Worm (Caenorhabditis elegans): ENCODE measurements around the gene T09A5.15.

The T09A5.15 gene

DNA sequence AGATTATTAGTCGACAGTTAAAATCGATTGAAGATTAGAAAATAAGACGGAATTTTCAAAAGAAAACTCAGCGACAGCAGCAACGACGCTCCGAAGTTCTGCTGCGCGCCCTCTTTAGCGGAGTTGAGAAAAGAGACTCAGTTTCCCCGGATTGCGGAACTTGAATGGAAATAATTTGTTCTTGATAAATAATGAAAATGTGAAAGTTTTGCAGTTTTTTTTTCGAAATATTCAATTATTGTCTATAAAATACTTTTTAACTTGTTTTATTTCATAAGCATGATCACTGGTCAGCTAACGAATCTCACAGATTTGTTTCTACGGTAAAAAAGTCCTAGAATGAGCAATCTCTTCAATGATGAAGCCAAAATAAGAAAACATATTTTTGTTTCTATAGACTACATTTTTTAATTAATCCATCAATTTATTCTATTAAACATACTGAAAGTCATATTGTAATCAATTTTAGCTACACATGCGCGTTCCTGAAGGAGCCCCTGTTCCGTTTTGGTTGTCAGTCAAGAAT lies at the start of gene T09A5.15, which contains the start of gene cec-3:
Gene T09A5.15, plus strand, starts transcription at position 476 of the 526 bp plus-strand sequence.
Gene cec-3, minus strand, starts transcription at position 116 of the 526 bp plus-strand sequence.
- TF ChIP-seq ceh-43 (GFP tag; optimal IDR thresholded peaks at IDR 0.05), result no peak
- no peak for TF ChIP-seq ceh-83 (GFP tag; optimal IDR thresholded peaks at IDR 0.05)
- no peak for TF ChIP-seq nhr-76 (tag; optimal IDR thresholded peaks at IDR 0.05)
- no peak for TF ChIP-seq blmp-1 (tag; optimal IDR thresholded peaks at IDR 0.05)
- TF ChIP-seq sem-2 (GFP tag; optimal IDR thresholded peaks at IDR 0.05), result no peak
- no peak for TF ChIP-seq lin-32 (GFP tag; optimal IDR thresholded peaks at IDR 0.05)
- TF ChIP-seq lin-13 (tag; optimal IDR thresholded peaks at IDR 0.05), result no peak
- peak; percentile 56 for TF ChIP-seq unc-120 (tag; optimal IDR thresholded peaks at IDR 0.05; ENCODE audit: poor library complexity, severe bottlenecking)
- TF ChIP-seq elt-1 (tag; optimal IDR thresholded peaks at IDR 0.05; ENCODE audit: borderline replicate concordance, insufficient read depth), result no peak
- TF ChIP-seq snpc-4 (tag; optimal IDR thresholded peaks at IDR 0.05), result no peak
- TF ChIP-seq sptf-1 (tag; optimal IDR thresholded peaks at IDR 0.05), result no peak
- no peak for TF ChIP-seq pha-4 (tag; optimal IDR thresholded peaks at IDR 0.05)
- TF ChIP-seq ces-1 (GFP tag; optimal IDR thresholded peaks at IDR 0.05), result peak; percentile 54
- TF ChIP-seq bed-3 (GFP tag; optimal IDR thresholded peaks at IDR 0.05), result no peak
- TF ChIP-seq flh-1 (GFP tag; optimal IDR thresholded peaks at IDR 0.05), result no peak
- no peak for TF ChIP-seq tbx-8 (GFP tag; optimal IDR thresholded peaks at IDR 0.05)
- TF ChIP-seq ztf-11 (tag; optimal IDR thresholded peaks at IDR 0.05), result no peak
- no peak for TF ChIP-seq cnd-1 (tag; optimal IDR thresholded peaks at IDR 0.05)
- peak; percentile 9 for TF ChIP-seq mep-1 (tag; optimal IDR thresholded peaks at IDR 0.05)
- TF ChIP-seq nhr-237 (tag; optimal IDR thresholded peaks at IDR 0.05), result peak; percentile 65
- no peak for TF ChIP-seq nhr-12 (tag; optimal IDR thresholded peaks at IDR 0.05)
- TF ChIP-seq unc-62 (GFP tag; optimal IDR thresholded peaks at IDR 0.05), result no peak
- no peak for TF ChIP-seq nhr-2 (tag; optimal IDR thresholded peaks at IDR 0.05)
- TF ChIP-seq ceh-39 (tag; optimal IDR thresholded peaks at IDR 0.05), result no peak
- TF ChIP-seq zip-8 (tag; optimal IDR thresholded peaks at IDR 0.05), result no peak
- TF ChIP-seq ham-2 (GFP tag; optimal IDR thresholded peaks at IDR 0.05), result no peak
- TF ChIP-seq M03D4.4 (tag; optimal IDR thresholded peaks at IDR 0.05), result no peak
- TF ChIP-seq hlh-1 (tag; optimal IDR thresholded peaks at IDR 0.05), result no peak
- peak; percentile 24 for TF ChIP-seq lsy-2 (tag; optimal IDR thresholded peaks at IDR 0.05)
- TF ChIP-seq unc-39 (tag; optimal IDR thresholded peaks at IDR 0.05), result no peak
- no peak for TF ChIP-seq mls-2 (tag; optimal IDR thresholded peaks at IDR 0.05)
- peak; percentile 28 for TF ChIP-seq mab-5 (tag; optimal IDR thresholded peaks at IDR 0.05)
- no peak for TF ChIP-seq elt-3 (tag; optimal IDR thresholded peaks at IDR 0.05)

DNA sequence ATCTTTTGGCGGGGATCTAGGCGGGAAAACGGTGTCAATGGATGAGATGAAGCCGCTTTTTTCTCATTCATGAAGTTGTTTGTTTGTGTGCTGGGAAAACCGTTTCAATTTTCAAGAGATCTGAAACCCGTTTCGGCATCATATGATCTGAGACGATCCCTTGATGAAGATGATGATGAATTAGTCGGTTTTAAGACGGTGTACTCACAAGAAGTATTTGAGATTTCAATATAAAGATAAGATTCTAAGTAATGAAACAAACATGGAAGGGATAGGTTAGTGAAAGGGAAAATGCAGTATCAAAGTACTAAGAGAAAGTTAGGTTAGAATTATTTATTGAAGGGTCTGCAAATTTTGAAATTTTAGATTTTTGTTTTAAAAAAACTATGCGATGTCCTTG lies 49.6 kb upstream of the T09A5.15 start:
- TF ChIP-seq nhr-237 (tag; optimal IDR thresholded peaks at IDR 0.05), result no peak
- TF ChIP-seq ztf-11 (tag; optimal IDR thresholded peaks at IDR 0.05), result no peak

ce11 chrII:7808950-7809349 lies 48.8 kb upstream of the T09A5.15 start:
- TF ChIP-seq M03D4.4 (tag; optimal IDR thresholded peaks at IDR 0.05) (no peak), sptf-1 (tag; optimal IDR thresholded peaks at IDR 0.05) (no peak), ceh-83 (GFP tag; optimal IDR thresholded peaks at IDR 0.05) (no peak), unc-62 (GFP tag; optimal IDR thresholded peaks at IDR 0.05) (no peak), cnd-1 (tag; optimal IDR thresholded peaks at IDR 0.05) (no peak), tbx-8 (GFP tag; optimal IDR thresholded peaks at IDR 0.05) (no peak), sem-2 (GFP tag; optimal IDR thresholded peaks at IDR 0.05) (no peak), unc-120 (tag; optimal IDR thresholded peaks at IDR 0.05; ENCODE audit: poor library complexity, severe bottlenecking) (peak; percentile 20), blmp-1 (tag; optimal IDR thresholded peaks at IDR 0.05) (no peak)

ce11 chrII:7809358-7809914 lies 48.3 kb upstream of the T09A5.15 start:
- TF ChIP-seq lin-13 (tag; optimal IDR thresholded peaks at IDR 0.05) (no peak), mab-5 (tag; optimal IDR thresholded peaks at IDR 0.05) (no peak), ztf-11 (tag; optimal IDR thresholded peaks at IDR 0.05) (peak; percentile 62), zip-8 (tag; optimal IDR thresholded peaks at IDR 0.05) (no peak), snpc-4 (tag; optimal IDR thresholded peaks at IDR 0.05) (no peak), unc-39 (tag; optimal IDR thresholded peaks at IDR 0.05) (no peak), ceh-43 (GFP tag; optimal IDR thresholded peaks at IDR 0.05) (peak; percentile 6), ces-1 (GFP tag; optimal IDR thresholded peaks at IDR 0.05) (peak; percentile 90), mls-2 (tag; optimal IDR thresholded peaks at IDR 0.05) (peak; percentile 68), hlh-1 (tag; optimal IDR thresholded peaks at IDR 0.05) (peak; percentile 66), pha-4 (tag; optimal IDR thresholded peaks at IDR 0.05) (no peak), nhr-237 (tag; optimal IDR thresholded peaks at IDR 0.05) (no peak), nhr-76 (tag; optimal IDR thresholded peaks at IDR 0.05) (no peak), lsy-2 (tag; optimal IDR thresholded peaks at IDR 0.05) (no peak), cnd-1 (tag; optimal IDR thresholded peaks at IDR 0.05) (peak; percentile 64), lin-32 (GFP tag; optimal IDR thresholded peaks at IDR 0.05) (peak; percentile 81)
